Worm (Caenorhabditis elegans) whole organism, midembryonic: Measurements from ENCODE around the gene unc-103.

ENCODE experiments used
- T22C8.4 ChIP-seq: fragments of 200-800 bp; sonication (Bioruptor generic); IDR thresholded peaks from 2 replicates; pipeline ENCODE4 v1.3.6; 2022; ENCODE audit warnings: missing genetic modification characterization, missing compliant biosample characterization
- cog-1 ChIP-seq: sonication (generic microtip); optimal IDR thresholded peaks from 2 replicates; lab custom pipeline; 2016; ENCODE audit warnings: missing genetic modification characterization, missing compliant biosample characterization
- flt-1 ChIP-seq: fragments of 200-800 bp; sonication (Bioruptor generic); IDR thresholded peaks from 2 replicates; pipeline ENCODE4 v1.3.6; 2022; ENCODE audit warnings: missing genetic modification characterization, missing compliant biosample characterization
- klf-2 ChIP-seq: fragments of 200-800 bp; sonication (Bioruptor generic); conservative IDR thresholded peaks from 2 replicates; pipeline ENCODE4 v1.3.6; 2022; ENCODE audit warnings: missing genetic modification reagents, missing genetic modification characterization, missing compliant biosample characterization
- med-1 ChIP-seq: sonication (generic microtip); optimal IDR thresholded peaks from 2 replicates; lab custom pipeline; 2017; ENCODE audit warnings: missing genetic modification characterization, mild to moderate bottlenecking, missing compliant biosample characterization, antibody characterized with exemption, missing genetic modification reagents; ENCODE audit not compliant: insufficient read depth
- ref-1 ChIP-seq: fragments of 200-800 bp; sonication (Bioruptor generic); conservative IDR thresholded peaks from 2 replicates; pipeline ENCODE4 v1.3.6; 2022; ENCODE audit warnings: missing genetic modification reagents, missing genetic modification characterization, missing compliant biosample characterization
- tab-1 ChIP-seq: fragments of 200-800 bp; sonication (Bioruptor generic); IDR thresholded peaks from 2 replicates; pipeline ENCODE4 v1.3.6; 2022; ENCODE audit warnings: missing genetic modification characterization, missing compliant biosample characterization
- ztf-23 ChIP-seq: fragments of 200-800 bp; sonication (Bioruptor generic); IDR thresholded peaks from 2 replicates; pipeline ENCODE4 v1.3.6; 2022; ENCODE audit warnings: missing genetic modification reagents, missing genetic modification characterization, missing compliant biosample characterization
- ztf-29 ChIP-seq: fragments of 200-800 bp; sonication (Bioruptor generic); IDR thresholded peaks from 2 replicates; pipeline ENCODE4 v1.3.6; 2022; ENCODE audit warnings: missing genetic modification reagents, missing genetic modification characterization, missing compliant biosample characterization

DNA sequence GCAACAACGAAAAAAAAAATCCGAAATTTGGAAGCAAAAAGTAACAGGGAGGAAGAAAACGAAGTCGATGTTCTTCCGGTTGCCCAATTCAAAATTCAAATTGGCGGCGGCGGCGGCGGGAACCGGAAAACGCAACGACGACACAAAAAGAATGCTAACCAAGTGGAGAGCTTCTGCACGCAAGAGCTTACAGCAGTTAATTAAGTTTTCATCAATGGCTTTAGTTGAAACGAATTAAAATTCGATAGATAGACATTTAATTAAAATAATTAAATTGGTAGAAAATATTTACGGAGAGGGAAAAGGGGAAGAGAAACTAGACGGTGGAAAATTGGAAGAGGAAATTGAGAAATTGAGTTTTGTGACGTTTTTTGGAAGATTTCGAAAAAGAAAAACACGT lies 44.9 kb upstream of the unc-103 start:
- no peak for TF ChIP-seq flt-1
- no peak for TF ChIP-seq ztf-29
- no peak for TF ChIP-seq ref-1 (GFP tag; lab: Robert Waterston, UW)
- no peak for TF ChIP-seq med-1
- TF ChIP-seq klf-2 (GFP tag; lab: Robert Waterston, UW) = no peak
- TF ChIP-seq ztf-23 (GFP tag; lab: Robert Waterston, UW) = no peak
- no peak for TF ChIP-seq cog-1 (tag; lab: Kevin White, UChicago)
- no peak for TF ChIP-seq T22C8.4 (GFP tag; lab: Robert Waterston, UW)
- TF ChIP-seq tab-1 (GFP tag; lab: Robert Waterston, UW) = no peak
